Worm (Caenorhabditis elegans) whole organism, mixed stage, embryonic: ENCODE results near the gene sup-9.
"Not testable (repeated sequence)": the region's sequence is repeated elsewhere in the genome, so short reads cannot be mapped to it uniquely, and the experiment has no call there.

Experiments used
- ces-1 ChIP-seq: fragments of 150-350 bp; optimal IDR thresholded peaks from 2 replicates; lab custom pipeline; 2014; ENCODE audit warnings: missing biosample characterization, missing genetic modification reagents, missing genetic modification characterization
- ztf-11 ChIP-seq: fragments of 150-350 bp; optimal IDR thresholded peaks from 2 replicates; lab custom pipeline; 2014; ENCODE audit warnings: missing biosample characterization, missing genetic modification characterization

- TF ChIP-seq ces-1 (GFP tag; lab: Kevin White, UChicago); ztf-11 (tag; lab: Kevin White, UChicago): not testable (repeated sequence)
Observed at ce11 chrII:2673534-2673933, 13.3 kb downstream of the sup-9 start, which contains the start of the genes F22E5.20 and F22E5.1.
